Fruit fly (Drosophila melanogaster) whole organism, embryonic: ENCODE data around the gene CG1246.
A peak's percentile ranks its signal among the peaks of the same experiment; 100 is the strongest.

Source experiments
- Blimp-1 ChIP-seq: fragments of 200-800 bp; sonication (Bioruptor generic); optimal IDR thresholded peaks from 3 replicates; lab custom pipeline; 2018; ENCODE audit warnings: missing biosample characterization, missing genetic modification characterization, mild to moderate bottlenecking, moderate library complexity, missing genetic modification reagents
- CG10366 ChIP-seq: fragments of 200-800 bp; sonication (Bioruptor generic); IDR thresholded peaks from 2 replicates; pipeline ENCODE4 v1.3.6; 2022; ENCODE audit warnings: missing biosample characterization, missing genetic modification characterization
- CG10543 ChIP-seq: fragments of 200-800 bp; sonication (Bioruptor generic); optimal IDR thresholded peaks from 3 replicates; lab custom pipeline; 2017; ENCODE audit warnings: missing biosample characterization, mild to moderate bottlenecking, missing genetic modification characterization, moderate library complexity
- CG13287 ChIP-seq: fragments of 200-800 bp; sonication (Bioruptor generic); IDR thresholded peaks from 2 replicates; pipeline ENCODE4 v1.3.6; 2022; ENCODE audit warnings: missing biosample characterization, missing genetic modification characterization; ENCODE audit not compliant: partially characterized antibody
- CG15011 ChIP-seq: fragments of 200-800 bp; sonication (Bioruptor generic); optimal IDR thresholded peaks from 3 replicates; lab custom pipeline; 2018; ENCODE audit warnings: missing biosample characterization, mild to moderate bottlenecking, missing genetic modification characterization
- CG15479 ChIP-seq: fragments of 200-800 bp; sonication (Bioruptor generic); optimal IDR thresholded peaks from 3 replicates; lab custom pipeline; 2019; ENCODE audit warnings: missing biosample characterization, mild to moderate bottlenecking, missing genetic modification characterization, moderate library complexity
- CG15601 ChIP-seq: fragments of 200-800 bp; sonication (Bioruptor generic); optimal IDR thresholded peaks from 3 replicates; lab custom pipeline; 2019; ENCODE audit warnings: missing biosample characterization, mild to moderate bottlenecking, missing genetic modification characterization, moderate library complexity
- CG17612 ChIP-seq: fragments of 200-800 bp; sonication (Bioruptor generic); IDR thresholded peaks from 2 replicates; pipeline ENCODE4 v1.3.6; 2022; ENCODE audit warnings: missing biosample characterization, missing genetic modification characterization
- CG2116 ChIP-seq: fragments of 200-800 bp; sonication (Bioruptor generic); optimal IDR thresholded peaks from 3 replicates; lab custom pipeline; 2018; ENCODE audit warnings: missing biosample characterization, mild to moderate bottlenecking, missing genetic modification characterization
- CG2120 ChIP-seq: fragments of 200-800 bp; sonication (Bioruptor generic); optimal IDR thresholded peaks from 3 replicates; lab custom pipeline; 2016; ENCODE audit warnings: missing biosample characterization, missing genetic modification characterization
- CG32772 ChIP-seq: fragments of 200-800 bp; sonication (Bioruptor generic); IDR thresholded peaks from 2 replicates; pipeline ENCODE4 v1.3.6; 2022; ENCODE audit warnings: missing biosample characterization, missing genetic modification characterization
- CG33213 ChIP-seq: fragments of 200-800 bp; sonication (Bioruptor generic); optimal IDR thresholded peaks from 3 replicates; lab custom pipeline; 2016; ENCODE audit warnings: missing biosample characterization, missing genetic modification characterization
- CG43689 ChIP-seq: fragments of 200-800 bp; sonication (Bioruptor generic); IDR thresholded peaks from 2 replicates; pipeline ENCODE4 v1.3.6; 2022; ENCODE audit warnings: missing biosample characterization, missing genetic modification characterization
- CG4707 ChIP-seq: fragments of 200-800 bp; sonication (Bioruptor generic); optimal IDR thresholded peaks from 2 replicates; lab custom pipeline; 2018; ENCODE audit warnings: missing biosample characterization, mild to moderate bottlenecking, missing genetic modification characterization, moderate library complexity
- CG7271 ChIP-seq: fragments of 200-800 bp; sonication (Bioruptor generic); optimal IDR thresholded peaks from 2 replicates; lab custom pipeline; 2018; ENCODE audit warnings: missing biosample characterization, mild to moderate bottlenecking, missing genetic modification characterization, moderate library complexity
- CG7372 ChIP-seq: fragments of 200-800 bp; sonication (Bioruptor generic); IDR thresholded peaks from 2 replicates; pipeline ENCODE4 v1.3.6; 2022; ENCODE audit warnings: missing biosample characterization, missing genetic modification characterization
- CG7556 ChIP-seq: fragments of 200-800 bp; sonication (Bioruptor generic); optimal IDR thresholded peaks from 2 replicates; lab custom pipeline; 2017; ENCODE audit warnings: missing biosample characterization, mild to moderate bottlenecking, missing genetic modification characterization
- CG9609 ChIP-seq: fragments of 200-800 bp; sonication (Bioruptor generic); optimal IDR thresholded peaks from 3 replicates; lab custom pipeline; 2016; ENCODE audit warnings: missing biosample characterization, missing genetic modification characterization
- CTCF ChIP-seq: fragments of 200-800 bp; sonication (Bioruptor generic); optimal IDR thresholded peaks from 2 replicates; lab custom pipeline; 2017; ENCODE audit warnings: missing biosample characterization, mild to moderate bottlenecking, missing genetic modification characterization, moderate library complexity
- CoRest ChIP-seq: fragments of 200-800 bp; sonication (Bioruptor generic); optimal IDR thresholded peaks from 3 replicates; lab custom pipeline; 2018; ENCODE audit warnings: missing biosample characterization, mild to moderate bottlenecking, missing genetic modification characterization, moderate library complexity
- D19B ChIP-seq: fragments of 200-800 bp; sonication (Bioruptor generic); optimal IDR thresholded peaks from 2 replicates; lab custom pipeline; 2017; ENCODE audit warnings: missing biosample characterization, mild to moderate bottlenecking, missing genetic modification characterization
- Dfd ChIP-seq, 2 experiments: fragments of >200 bp; optimal IDR thresholded peaks; 2 replicates each; lab custom pipeline; 2017; ENCODE audit warnings: missing biosample characterization in 2 of 2, missing genetic modification characterization in 2 of 2
- Doc3 ChIP-seq: fragments of 200-800 bp; sonication (Bioruptor generic); IDR thresholded peaks from 3 replicates; pipeline ENCODE4 v1.3.6; 2022; ENCODE audit warnings: missing biosample characterization, missing genetic modification characterization; ENCODE audit not compliant: partially characterized antibody
- Drgx ChIP-seq: fragments of 200-800 bp; sonication (Bioruptor generic); IDR thresholded peaks from 2 replicates; pipeline ENCODE4 v1.3.6; 2022; ENCODE audit warnings: missing biosample characterization, missing genetic modification characterization
- HLH4C ChIP-seq: fragments of 200-800 bp; sonication (Bioruptor generic); IDR thresholded peaks from 3 replicates; pipeline ENCODE4 v1.3.6; 2022; ENCODE audit warnings: missing biosample characterization, missing genetic modification characterization; ENCODE audit not compliant: partially characterized antibody
- HLH54F ChIP-seq: fragments of 200-800 bp; sonication (Bioruptor generic); optimal IDR thresholded peaks from 3 replicates; lab custom pipeline; 2016; ENCODE audit warnings: missing biosample characterization, missing genetic modification characterization
- HLHmδ ChIP-seq: fragments of 200-800 bp; sonication (Bioruptor generic); optimal IDR thresholded peaks from 2 replicates; lab custom pipeline; 2018; ENCODE audit warnings: missing biosample characterization, mild to moderate bottlenecking, missing genetic modification characterization, moderate library complexity
- MBD-R2 ChIP-seq: fragments of 200-800 bp; sonication (Bioruptor generic); IDR thresholded peaks from 2 replicates; pipeline ENCODE4 v1.3.6; 2022; ENCODE audit warnings: missing biosample characterization, missing genetic modification characterization
- NfI ChIP-seq: fragments of 200-800 bp; sonication (Bioruptor generic); optimal IDR thresholded peaks from 3 replicates; lab custom pipeline; 2018; ENCODE audit warnings: missing biosample characterization, mild to moderate bottlenecking, missing genetic modification characterization, moderate library complexity
- Pdp1 ChIP-seq, 2 experiments: fragments of 200-800 bp; sonication (Bioruptor generic); optimal IDR thresholded peaks; 3 replicates each; lab custom pipeline; 2016; ENCODE audit warnings: missing biosample characterization in 2 of 2, missing genetic modification characterization in 2 of 2, mild to moderate bottlenecking in 1 of 2, moderate library complexity in 1 of 2
- Scr ChIP-seq: fragments of 200-800 bp; sonication (Bioruptor generic); IDR thresholded peaks from 2 replicates; pipeline ENCODE4 v1.3.6; 2022; ENCODE audit warnings: missing biosample characterization, missing genetic modification characterization; ENCODE audit not compliant: partially characterized antibody
- al ChIP-seq: fragments of 200-800 bp; sonication (Bioruptor generic); IDR thresholded peaks from 2 replicates; pipeline ENCODE4 v1.3.6; 2022; ENCODE audit warnings: missing biosample characterization, missing genetic modification characterization
- cg ChIP-seq: fragments of 200-800 bp; sonication (Bioruptor generic); optimal IDR thresholded peaks from 3 replicates; lab custom pipeline; 2019; ENCODE audit warnings: missing biosample characterization, mild to moderate bottlenecking, missing genetic modification characterization, moderate library complexity
- ems ChIP-seq: fragments of 200-800 bp; sonication (Bioruptor generic); optimal IDR thresholded peaks from 3 replicates; lab custom pipeline; 2016; ENCODE audit warnings: missing biosample characterization, missing genetic modification characterization
- ftz-f1 ChIP-seq: fragments of 200-800 bp; sonication (Bioruptor generic); optimal IDR thresholded peaks from 2 replicates; lab custom pipeline; 2016; ENCODE audit warnings: missing biosample characterization, missing genetic modification characterization
- lilli ChIP-seq: fragments of 200-800 bp; sonication (Bioruptor generic); optimal IDR thresholded peaks from 3 replicates; lab custom pipeline; 2016; ENCODE audit warnings: missing biosample characterization, missing genetic modification characterization
- mld ChIP-seq: fragments of 200-800 bp; sonication (Bioruptor generic); IDR thresholded peaks from 3 replicates; pipeline ENCODE4 v1.3.6; 2022; ENCODE audit warnings: missing biosample characterization, missing genetic modification characterization; ENCODE audit not compliant: partially characterized antibody
- phol ChIP-seq: fragments of 200-800 bp; sonication (Bioruptor generic); optimal IDR thresholded peaks from 3 replicates; lab custom pipeline; 2018; ENCODE audit warnings: missing biosample characterization, mild to moderate bottlenecking, missing genetic modification characterization, moderate library complexity
- prd ChIP-seq, 3 experiments: fragments of >200 bp in 2 of 3; fragments of 200-800 bp in 1 of 3; sonication (Bioruptor generic) in 1 of 3; optimal IDR thresholded peaks in 2 of 3; IDR thresholded peaks in 1 of 3; 2 replicates in 2 of 3; 3 replicates in 1 of 3; pipeline versions ENCODE4 v1.3.6 to Lab custom; 2017 to 2022; ENCODE audit warnings: missing biosample characterization in 1 of 3, missing genetic modification characterization in 1 of 3
- pzg ChIP-seq: fragments of 200-800 bp; sonication (Bioruptor generic); optimal IDR thresholded peaks from 3 replicates; lab custom pipeline; 2018; ENCODE audit warnings: missing biosample characterization, mild to moderate bottlenecking, missing genetic modification characterization, moderate library complexity
- ro ChIP-seq: fragments of 200-800 bp; sonication (Bioruptor generic); IDR thresholded peaks from 2 replicates; pipeline ENCODE4 v1.3.6; 2022; ENCODE audit warnings: missing biosample characterization, missing genetic modification characterization
- row ChIP-seq: fragments of 200-800 bp; sonication (Bioruptor generic); IDR thresholded peaks from 3 replicates; pipeline ENCODE4 v1.3.6; 2022; ENCODE audit warnings: missing biosample characterization, missing genetic modification characterization
- sens ChIP-seq: fragments of 200-800 bp; sonication (Bioruptor generic); peaks from one replicate; lab custom pipeline; 2016; ENCODE audit warnings: missing biosample characterization, missing genetic modification characterization
- sqz ChIP-seq: fragments of 200-800 bp; sonication (Bioruptor generic); optimal IDR thresholded peaks from 3 replicates; lab custom pipeline; 2018; ENCODE audit warnings: missing biosample characterization, mild to moderate bottlenecking, missing genetic modification characterization
- stc ChIP-seq: fragments of 200-800 bp; sonication (Bioruptor generic); IDR thresholded peaks from 2 replicates; pipeline ENCODE4 v1.3.6; 2022; ENCODE audit warnings: missing biosample characterization, missing genetic modification characterization
- unc-4 ChIP-seq: fragments of 200-800 bp; sonication (Bioruptor generic); IDR thresholded peaks from 2 replicates; pipeline ENCODE4 v1.3.6; 2022; ENCODE audit warnings: missing biosample characterization, missing genetic modification characterization; ENCODE audit not compliant: partially characterized antibody
- unpg ChIP-seq: fragments of 200-800 bp; sonication (Bioruptor generic); optimal IDR thresholded peaks from 3 replicates; lab custom pipeline; 2018; ENCODE audit warnings: missing biosample characterization, mild to moderate bottlenecking, missing genetic modification characterization, moderate library complexity

CG1246 gene

dm6 chr3L:2600144-2600543, 47.7 kb upstream of the CG1246 start, which contains the start of gene CG16986 (continued):
- TF ChIP-seq CG13287 (GFP tag; lab: Robert Waterston, UW), result peak; percentile 37; the same call in 1 of the 2 replicates
- no peak for TF ChIP-seq al (GFP tag; lab: Robert Waterston, UW)
- no peak for TF ChIP-seq CG7556 (GFP tag; lab: Kevin White, UChicago)
- peak; percentile 45; the same call in 1 of the 2 replicates for TF ChIP-seq MBD-R2 (GFP tag; lab: Robert Waterston, UW)
- peak; percentile 37; the same call in 1 of the 2 replicates for TF ChIP-seq unc-4 (GFP tag; lab: Robert Waterston, UW)
- TF ChIP-seq pzg (GFP tag; lab: Kevin White, UChicago), result peak; percentile 13
- TF ChIP-seq Scr, result 0 out of 2 replicates have a peak, but pooled peaks have one; percentile 24
- peak; percentile 33 for TF ChIP-seq CG2116 (GFP tag; lab: Kevin White, UChicago)

- TF ChIP-seq sens (GFP tag; lab: Kevin White, UChicago) (peak; percentile 62), CG7271 (no peak), CG10366 (GFP tag; lab: Robert Waterston, UW) (no peak), stc (no peak), phol (tag; lab: Kevin White, UChicago) (peak; percentile 43), CTCF (GFP tag; lab: Kevin White, UChicago) (peak; percentile 51), CG43689 (GFP tag; lab: Robert Waterston, UW) (no peak), CG7372 (peak; percentile 82), CG2120 (GFP tag; lab: Kevin White, UChicago) (no peak), HLHmδ (GFP tag; lab: Kevin White, UChicago) (no peak), prd (optimal IDR thresholded peaks at IDR 0.05; lab: Kevin White, UChicago) (no peak), prd (GFP tag; IDR thresholded peaks at IDR 0.05; lab: Robert Waterston, UW) (no peak), HLH54F (GFP tag; lab: Kevin White, UChicago) (no peak)
Measured at dm6 chr3L:2608825-2609224, 39.0 kb upstream of the CG1246 start.

dm6 chr3L:2614222-2614621, 33.6 kb upstream of the CG1246 start:
- no peak for TF ChIP-seq NfI (GFP tag; lab: Kevin White, UChicago)
- TF ChIP-seq ems, result no peak
- TF ChIP-seq CG33213 (GFP tag; lab: Kevin White, UChicago), result no peak
- no peak for TF ChIP-seq Pdp1 (GFP tag; optimal IDR thresholded peaks at IDR 0.05; lab: Kevin White, UChicago)
- peak; percentile 39; the same call in 1 of the 3 replicates for TF ChIP-seq row (GFP tag; lab: Robert Waterston, UW)
- TF ChIP-seq CG10543 (GFP tag; lab: Kevin White, UChicago), result no peak
- TF ChIP-seq Blimp-1 (GFP tag; lab: Kevin White, UChicago), result no peak
- no peak for TF ChIP-seq lilli
- TF ChIP-seq sqz (GFP tag; lab: Kevin White, UChicago), result no peak
- no peak for TF ChIP-seq cg (GFP tag; lab: Kevin White, UChicago)
- TF ChIP-seq CG4707 (GFP tag; lab: Kevin White, UChicago), result no peak
- peak; percentile 27; the same call in 1 of the 2 replicates for TF ChIP-seq Drgx (GFP tag; lab: Robert Waterston, UW)
- peak; percentile 15 for TF ChIP-seq D19B (GFP tag; lab: Kevin White, UChicago)

- TF ChIP-seq CG17612 (GFP tag; lab: Robert Waterston, UW) (no peak), CG15011 (no peak), CG15479 (GFP tag; lab: Kevin White, UChicago) (peak; percentile 7), mld (GFP tag; lab: Robert Waterston, UW) (0 out of 3 replicates have a peak, but pooled peaks have one; percentile 22), Dfd (GFP tag; optimal IDR thresholded peaks at IDR 0.05; lab: Kevin White, UChicago) (no peak), Doc3 (GFP tag; lab: Robert Waterston, UW) (no peak), ro (GFP tag; lab: Robert Waterston, UW) (0 out of 2 replicates have a peak, but pooled peaks have one; percentile 22), CoRest (tag; lab: Kevin White, UChicago) (no peak), unpg (GFP tag; lab: Kevin White, UChicago) (no peak), CG32772 (GFP tag; lab: Robert Waterston, UW) (no peak), ftz-f1 (GFP tag; lab: Kevin White, UChicago) (no peak), CG15601 (no peak), HLH4C (GFP tag; lab: Robert Waterston, UW) (no peak), CG9609 (no peak)
Measured at dm6 chr3L:2629964-2630363, 17.9 kb upstream of the CG1246 start, which contains the start of gene Pxn. TSS of gene Pxn (minus strand) at chr3L:2630064.
